Fruit fly (Drosophila melanogaster) whole organism, adult: ENCODE results near the gene SIFaR.

Experiments
- CG11617 ChIP-seq: fragments of 200-800 bp; sonication (Bioruptor generic); optimal IDR thresholded peaks from 2 replicates; lab custom pipeline; 2017; ENCODE audit warnings: mild to moderate bottlenecking, missing biosample characterization, missing genetic modification reagents, missing genetic modification characterization
- CG12768 ChIP-seq: fragments of 200-800 bp; sonication (Bioruptor generic); optimal IDR thresholded peaks from 2 replicates; lab custom pipeline; 2017; ENCODE audit warnings: missing biosample characterization, missing genetic modification characterization, mild to moderate bottlenecking, moderate library complexity, missing genetic modification reagents
- CG14711 ChIP-seq: fragments of 200-800 bp; sonication (Bioruptor generic); optimal IDR thresholded peaks from 2 replicates; lab custom pipeline; 2018; ENCODE audit warnings: missing biosample characterization, mild to moderate bottlenecking, missing genetic modification characterization, moderate library complexity
- CG33017 ChIP-seq: fragments of 200-800 bp; sonication (Bioruptor generic); optimal IDR thresholded peaks from 2 replicates; lab custom pipeline; 2018; ENCODE audit warnings: missing biosample characterization, mild to moderate bottlenecking, missing genetic modification characterization, moderate library complexity
- Mnt ChIP-seq: fragments of 200-800 bp; sonication (Bioruptor generic); optimal IDR thresholded peaks from 2 replicates; lab custom pipeline; 2016; ENCODE audit warnings: missing biosample characterization, mild to moderate bottlenecking, missing genetic modification characterization
- cnc ChIP-seq, 2 experiments: fragments of >200 bp; optimal IDR thresholded peaks; 2 replicates each; lab custom pipeline; 2017
- kay ChIP-seq: fragments of 200-800 bp; sonication (Bioruptor generic); peaks from one replicate; lab custom pipeline; 2016; ENCODE audit warnings: missing biosample characterization, missing genetic modification characterization, borderline replicate concordance
- ovo ChIP-seq: fragments of 200-800 bp; sonication (Bioruptor generic); optimal IDR thresholded peaks from 2 replicates; lab custom pipeline; 2016; ENCODE audit warnings: missing biosample characterization, missing genetic modification characterization
- tj ChIP-seq: fragments of 200-800 bp; sonication (Bioruptor generic); optimal IDR thresholded peaks from 3 replicates; lab custom pipeline; 2017; ENCODE audit warnings: missing biosample characterization, mild to moderate bottlenecking, missing genetic modification characterization, moderate library complexity

DNA sequence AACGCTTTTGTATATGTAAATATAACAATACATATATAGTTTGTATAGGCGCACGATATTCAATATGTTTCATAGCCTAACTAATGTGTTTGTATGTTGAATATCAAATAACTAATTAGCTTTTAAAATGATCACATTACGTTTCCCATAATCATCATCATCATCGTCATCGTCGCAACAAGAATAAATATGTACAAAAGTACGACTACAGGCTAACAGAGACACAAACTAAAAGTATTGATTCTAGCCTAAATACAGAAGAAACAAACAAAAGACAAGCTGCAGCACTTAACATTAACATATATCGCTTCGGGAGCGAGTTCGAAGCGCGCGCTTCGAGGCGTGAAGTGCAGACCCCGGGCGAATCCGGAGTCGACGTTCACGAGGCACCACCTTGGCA is 22.6 kb downstream of the SIFaR start:
- TF ChIP-seq CG33017 (tag; lab: Kevin White, UChicago) (no peak), tj (GFP tag; lab: Kevin White, UChicago) (no peak), cnc (optimal IDR thresholded peaks at IDR 0.05; lab: Kevin White, UChicago) (no peak), kay (GFP tag; lab: Kevin White, UChicago) (no peak), ovo (GFP tag; lab: Kevin White, UChicago) (no peak), CG14711 (no peak), CG12768 (GFP tag; lab: Kevin White, UChicago) (no peak), CG11617 (no peak), Mnt (no peak)
